Fruit fly (Drosophila melanogaster) Kc167 (cell line): ENCODE measurements around the gene CG3726.

Experiments
- Myc ChIP-seq: fragments of >200 bp; optimal IDR thresholded peaks from 2 replicates; lab custom pipeline; 2017; ENCODE audit warnings: missing external identifiers
- Sin3A ChIP-seq: fragments of >200 bp; optimal IDR thresholded peaks from 2 replicates; lab custom pipeline; 2018; ENCODE audit warnings: missing external identifiers
- h ChIP-seq: fragments of >200 bp; optimal IDR thresholded peaks from 3 replicates; lab custom pipeline; 2018; ENCODE audit warnings: missing external identifiers
- insv ChIP-seq: fragments of >200 bp; optimal IDR thresholded peaks from 3 replicates; lab custom pipeline; 2018; ENCODE audit warnings: missing external identifiers
- psq ChIP-seq: fragments of >200 bp; optimal IDR thresholded peaks from 2 replicates; lab custom pipeline; 2017; ENCODE audit warnings: missing external identifiers
- ttk ChIP-seq: sonication (Bioruptor generic); optimal IDR thresholded peaks from 2 replicates; lab custom pipeline; 2017; ENCODE audit warnings: missing external identifiers

- no peak for TF ChIP-seq Myc (lab: Kevin White, UChicago)
- TF ChIP-seq h = no peak
- TF ChIP-seq insv = no peak
- TF ChIP-seq Sin3A = no peak
- TF ChIP-seq psq (lab: Kevin White, UChicago) = no peak
- TF ChIP-seq ttk (lab: Kevin White, UChicago) = no peak
Measured at dm6 chrX:5965517-5966397, 48.9 kb downstream of the CG3726 start, which contains the start of gene Grip.
